Fruit fly (Drosophila melanogaster) Kc167 (cell line): ENCODE measurements around the gene apolpp.

ENCODE experiments used
- Sin3A ChIP-seq: fragments of >200 bp; optimal IDR thresholded peaks from 2 replicates; lab custom pipeline; 2018; ENCODE audit warnings: missing external identifiers
- psq ChIP-seq: fragments of >200 bp; optimal IDR thresholded peaks from 2 replicates; lab custom pipeline; 2017; ENCODE audit warnings: missing external identifiers
- ttk ChIP-seq: sonication (Bioruptor generic); optimal IDR thresholded peaks from 2 replicates; lab custom pipeline; 2017; ENCODE audit warnings: missing external identifiers

dm6 chr4:1026117-1026743 is 34.5 kb upstream of the apolpp start:
- TF ChIP-seq ttk (lab: Kevin White, UChicago) (no peak), Sin3A (lab: Kevin White, UChicago) (no peak), psq (lab: Kevin White, UChicago) (no peak)
